Fruit fly (Drosophila melanogaster): ENCODE results near the gene Esyt2.

- TF ChIP-seq CG5204 (GFP tag; optimal IDR thresholded peaks at IDR 0.05) (no peak), kay (GFP tag; ENCODE audit: borderline replicate concordance) (no peak)
Observed at dm6 chr3R:24525983-24526661, 18.4 kb upstream of the Esyt2 start.
